Worm (Caenorhabditis elegans) whole organism, young adult: Measurements from ENCODE around the gene F55F3.4.

Experiments
- F10E7.11 ChIP-seq: sonication (generic microtip); optimal IDR thresholded peaks from 2 replicates; lab custom pipeline; 2017; ENCODE audit warnings: mild to moderate bottlenecking, missing genetic modification characterization, moderate library complexity, missing compliant biosample characterization
- F23B12.7 ChIP-seq: sonication (generic microtip); optimal IDR thresholded peaks from 2 replicates; lab custom pipeline; 2017; ENCODE audit warnings: missing genetic modification characterization, mild to moderate bottlenecking, missing compliant biosample characterization, antibody characterized with exemption, moderate library complexity; ENCODE audit not compliant: insufficient read depth
- F52B5.7 ChIP-seq: sonication (generic microtip); optimal IDR thresholded peaks from 2 replicates; lab custom pipeline; 2016; ENCODE audit warnings: mild to moderate bottlenecking, missing genetic modification characterization, missing compliant biosample characterization
- Y53G8AR.9 ChIP-seq: fragments of 200-800 bp; sonication (Bioruptor generic); conservative IDR thresholded peaks from 2 replicates; pipeline ENCODE4 v1.3.6; 2022; ENCODE audit warnings: missing genetic modification reagents, missing genetic modification characterization, missing compliant biosample characterization
- Y56A3A.18 ChIP-seq: fragments of 200-800 bp; sonication (Bioruptor generic); IDR thresholded peaks from 2 replicates; pipeline ENCODE4 v1.3.6; 2022; ENCODE audit warnings: missing genetic modification reagents, missing genetic modification characterization, missing compliant biosample characterization
- ZK185.1 ChIP-seq: sonication (generic microtip); optimal IDR thresholded peaks from 2 replicates; lab custom pipeline; 2016; ENCODE audit warnings: mild to moderate bottlenecking, missing genetic modification characterization, missing compliant biosample characterization; ENCODE audit not compliant: poor library complexity, severe bottlenecking
- akir-1 ChIP-seq: fragments of 200-800 bp; sonication (Bioruptor generic); optimal IDR thresholded peaks from 2 replicates; lab custom pipeline; 2018; ENCODE audit warnings: mild to moderate bottlenecking, missing genetic modification characterization, moderate library complexity, missing compliant biosample characterization
- ama-1 ChIP-seq, 3 experiments: fragments of 150-350 bp in 1 of 3; sonication (generic microtip) in 2 of 3; optimal IDR thresholded peaks; 2 replicates each; lab custom pipeline; 2014 to 2018; ENCODE audit warnings: missing biosample characterization in 2 of 3, missing genetic modification characterization in 2 of 3, missing genetic modification reagents in 2 of 3
- atf-7 ChIP-seq: sonication (generic microtip); optimal IDR thresholded peaks from 2 replicates; lab custom pipeline; 2017; ENCODE audit warnings: mild to moderate bottlenecking, missing genetic modification characterization, missing compliant biosample characterization
- attf-6 ChIP-seq: fragments of 200-800 bp; sonication (Bioruptor generic); IDR thresholded peaks from 2 replicates; pipeline ENCODE4 v1.3.6; 2022; ENCODE audit warnings: missing genetic modification reagents, missing genetic modification characterization, missing compliant biosample characterization
- bed-2 ChIP-seq: fragments of 200-800 bp; sonication (Bioruptor generic); IDR thresholded peaks from 2 replicates; pipeline ENCODE4 v1.3.6; 2022; ENCODE audit warnings: missing genetic modification reagents, missing genetic modification characterization, missing compliant biosample characterization
- ccch-3 ChIP-seq: fragments of 200-800 bp; sonication (Bioruptor generic); optimal IDR thresholded peaks from 2 replicates; lab custom pipeline; 2018; ENCODE audit warnings: mild to moderate bottlenecking, missing genetic modification characterization, missing compliant biosample characterization
- ceh-40 ChIP-seq: fragments of 200-800 bp; sonication (Bioruptor generic); IDR thresholded peaks from 2 replicates; pipeline ENCODE4 v1.3.6; 2022; ENCODE audit warnings: missing genetic modification characterization, missing compliant biosample characterization
- ceh-58 ChIP-seq: fragments of 200-800 bp; sonication (Bioruptor generic); IDR thresholded peaks from 2 replicates; pipeline ENCODE4 v1.3.6; 2022; ENCODE audit warnings: missing genetic modification characterization, missing compliant biosample characterization
- ceh-91 ChIP-seq: fragments of 200-800 bp; sonication (Bioruptor generic); IDR thresholded peaks from 2 replicates; pipeline ENCODE4 v1.3.6; 2022; ENCODE audit warnings: missing genetic modification reagents, missing genetic modification characterization, missing compliant biosample characterization
- efl-1 ChIP-seq: fragments of 150-350 bp; optimal IDR thresholded peaks from 2 replicates; lab custom pipeline; 2014; ENCODE audit warnings: missing biosample characterization, missing genetic modification reagents, missing genetic modification characterization
- egl-18 ChIP-seq: fragments of 200-800 bp; sonication (Bioruptor generic); IDR thresholded peaks from 2 replicates; pipeline ENCODE4 v1.3.6; 2022; ENCODE audit warnings: missing genetic modification reagents, missing genetic modification characterization, missing compliant biosample characterization
- egrh-3 ChIP-seq: fragments of 200-800 bp; sonication (Bioruptor generic); IDR thresholded peaks from 2 replicates; pipeline ENCODE4 v1.3.6; 2022; ENCODE audit warnings: missing genetic modification reagents, missing genetic modification characterization, missing compliant biosample characterization
- ets-4 ChIP-seq: fragments of 200-800 bp; sonication (Bioruptor generic); optimal IDR thresholded peaks from 2 replicates; lab custom pipeline; 2018; ENCODE audit warnings: mild to moderate bottlenecking, missing genetic modification characterization, missing compliant biosample characterization
- hlh-12 ChIP-seq: sonication (generic microtip); optimal IDR thresholded peaks from 2 replicates; lab custom pipeline; 2016; ENCODE audit warnings: missing genetic modification characterization, missing compliant biosample characterization
- hmg-20 ChIP-seq: fragments of 200-800 bp; sonication (Bioruptor generic); IDR thresholded peaks from 2 replicates; pipeline ENCODE4 v1.3.6; 2022; ENCODE audit warnings: missing genetic modification reagents, missing genetic modification characterization, missing compliant biosample characterization
- hsf-1 ChIP-seq: fragments of 200-800 bp; sonication (Bioruptor generic); IDR thresholded peaks from 2 replicates; pipeline ENCODE4 v1.3.6; 2022; ENCODE audit warnings: missing genetic modification reagents, missing genetic modification characterization, missing compliant biosample characterization
- lag-1 ChIP-seq: fragments of 200-800 bp; sonication (Bioruptor generic); IDR thresholded peaks from 2 replicates; pipeline ENCODE4 v1.3.6; 2022; ENCODE audit warnings: missing genetic modification reagents, missing genetic modification characterization, missing compliant biosample characterization
- let-526 ChIP-seq: fragments of 200-800 bp; sonication (Bioruptor generic); IDR thresholded peaks from 2 replicates; pipeline ENCODE4 v1.3.6; 2022; ENCODE audit warnings: missing genetic modification reagents, missing genetic modification characterization, missing compliant biosample characterization
- lin-26 ChIP-seq: fragments of 200-800 bp; sonication (Bioruptor generic); IDR thresholded peaks from 2 replicates; pipeline ENCODE4 v1.3.6; 2022; ENCODE audit warnings: missing genetic modification reagents, missing genetic modification characterization, missing compliant biosample characterization
- lin-35 ChIP-seq, 3 experiments: fragments of 150-350 bp in 2 of 3; sonication (generic microtip) in 1 of 3; optimal IDR thresholded peaks; 2 replicates each; lab custom pipeline; 2014 to 2018; ENCODE audit warnings: missing biosample characterization in 3 of 3, missing genetic modification characterization in 3 of 3, missing genetic modification reagents in 3 of 3
- lin-40 ChIP-seq: sonication (generic microtip); optimal IDR thresholded peaks from 2 replicates; lab custom pipeline; 2016; ENCODE audit warnings: missing genetic modification characterization, mild to moderate bottlenecking, missing compliant biosample characterization, missing genotype, missing genetic modification reagents
- lsy-27 ChIP-seq: sonication (generic microtip); optimal IDR thresholded peaks from 2 replicates; lab custom pipeline; 2017; ENCODE audit warnings: missing genetic modification characterization, mild to moderate bottlenecking, missing compliant biosample characterization, antibody characterized with exemption, missing genotype, borderline replicate concordance; ENCODE audit not compliant: insufficient read depth
- madf-10 ChIP-seq: sonication (generic microtip); optimal IDR thresholded peaks from 2 replicates; lab custom pipeline; 2016; ENCODE audit warnings: mild to moderate bottlenecking, missing genetic modification characterization, missing compliant biosample characterization
- madf-8 ChIP-seq: fragments of 200-800 bp; sonication (Bioruptor generic); conservative IDR thresholded peaks from 2 replicates; pipeline ENCODE4 v1.3.6; 2022; ENCODE audit warnings: missing genetic modification reagents, missing genetic modification characterization, missing compliant biosample characterization
- mes-4 ChIP-seq: sonication (generic microtip); optimal IDR thresholded peaks from 2 replicates; lab custom pipeline; 2016; ENCODE audit warnings: missing genotype, missing genetic modification characterization, missing compliant biosample characterization
- nfya-2 ChIP-seq: fragments of 200-800 bp; sonication (Bioruptor generic); IDR thresholded peaks from 2 replicates; pipeline ENCODE4 v1.3.6; 2022; ENCODE audit warnings: missing genetic modification reagents, missing genetic modification characterization, missing compliant biosample characterization
- nhr-120 ChIP-seq: fragments of 200-800 bp; sonication (Bioruptor generic); IDR thresholded peaks from 2 replicates; pipeline ENCODE4 v1.3.6; 2022; ENCODE audit warnings: missing genetic modification characterization, missing compliant biosample characterization
- nhr-80 ChIP-seq: sonication (generic microtip); optimal IDR thresholded peaks from 2 replicates; lab custom pipeline; 2016; ENCODE audit warnings: missing genetic modification characterization, missing compliant biosample characterization
- nhr-90 ChIP-seq: sonication (generic microtip); optimal IDR thresholded peaks from 2 replicates; lab custom pipeline; 2016; ENCODE audit warnings: missing genotype, mild to moderate bottlenecking, missing genetic modification characterization, missing compliant biosample characterization
- pbrm-1 ChIP-seq: fragments of 200-800 bp; sonication (Bioruptor generic); IDR thresholded peaks from 2 replicates; pipeline ENCODE4 v1.3.6; 2022; ENCODE audit warnings: missing genetic modification reagents, missing genetic modification characterization, missing compliant biosample characterization
- pha-4 ChIP-seq: fragments of 150-350 bp; sonication (generic microtip); optimal IDR thresholded peaks from 2 replicates; lab custom pipeline; 2014; ENCODE audit warnings: missing biosample characterization, missing genetic modification reagents, missing genetic modification characterization
- rcor-1 ChIP-seq: fragments of 200-800 bp; sonication (Bioruptor generic); IDR thresholded peaks from 2 replicates; pipeline ENCODE4 v1.3.6; 2022; ENCODE audit warnings: missing genetic modification reagents, missing genetic modification characterization, missing compliant biosample characterization
- snpc-1.1 ChIP-seq: sonication (generic microtip); optimal IDR thresholded peaks from 2 replicates; lab custom pipeline; 2017; ENCODE audit warnings: missing genetic modification characterization, mild to moderate bottlenecking, missing compliant biosample characterization, antibody characterized with exemption, moderate library complexity, missing genotype, missing genetic modification reagents; ENCODE audit not compliant: insufficient read depth
- ztf-25 ChIP-seq: fragments of 200-800 bp; sonication (Bioruptor generic); IDR thresholded peaks from 2 replicates; pipeline ENCODE4 v1.3.6; 2022; ENCODE audit warnings: missing genetic modification reagents, missing genetic modification characterization, missing compliant biosample characterization
- ztf-28 ChIP-seq: fragments of 200-800 bp; sonication (Bioruptor generic); IDR thresholded peaks from 2 replicates; pipeline ENCODE4 v1.3.6; 2022; ENCODE audit warnings: missing genetic modification reagents, missing genetic modification characterization, missing compliant biosample characterization

F55F3.4 gene

ce11 chrX:13772734-13773133, 12.6 kb upstream of the F55F3.4 start:
- peak; percentile 25 for TF ChIP-seq atf-7 (tag; lab: Kevin White, UChicago)
- TF ChIP-seq lin-40 = peak; percentile 26
- TF ChIP-seq ets-4 (GFP tag; lab: Kevin White, UChicago) = no peak
- TF ChIP-seq ama-1 (optimal IDR thresholded peaks at IDR 0.05; lab: Kevin White, UChicago) = no peak
- no peak for TF ChIP-seq ama-1 (GFP tag; optimal IDR thresholded peaks at IDR 0.05; lab: Kevin White, UChicago)
- no peak for TF ChIP-seq pbrm-1 (GFP tag; lab: Robert Waterston, UW)
- no peak for TF ChIP-seq nhr-120 (GFP tag; lab: Robert Waterston, UW)
- TF ChIP-seq nhr-80 = peak; percentile 87

ce11 chrX:13774144-13774543, 11.2 kb upstream of the F55F3.4 start:
- TF ChIP-seq nhr-80 = peak; percentile 73
- TF ChIP-seq pha-4 (tag; lab: Kevin White, UChicago) = peak; percentile 70
- TF ChIP-seq hmg-20 (GFP tag; lab: Robert Waterston, UW) = no peak

- TF ChIP-seq egrh-3 (GFP tag; lab: Robert Waterston, UW) = peak; percentile 95
- no peak for TF ChIP-seq Y56A3A.18 (GFP tag; lab: Robert Waterston, UW)
Observed at ce11 chrX:13775508-13775907, 9.9 kb upstream of the F55F3.4 start.

ce11 chrX:13781445-13782073, 3.8 kb upstream of the F55F3.4 start:
- TF ChIP-seq ceh-91 (GFP tag; lab: Robert Waterston, UW) = no peak
- TF ChIP-seq ceh-58 = no peak
- TF ChIP-seq F52B5.7 (tag; lab: Kevin White, UChicago) = no peak
- peak; percentile 47 for TF ChIP-seq lsy-27 (tag; lab: Kevin White, UChicago)
- TF ChIP-seq lag-1 (GFP tag; lab: Robert Waterston, UW) = no peak
- TF ChIP-seq egl-18 (GFP tag; lab: Robert Waterston, UW) = no peak
- peak; percentile 49 for TF ChIP-seq madf-10 (tag; lab: Kevin White, UChicago)
- no peak for TF ChIP-seq let-526 (GFP tag; lab: Robert Waterston, UW)
- TF ChIP-seq ama-1 (optimal IDR thresholded peaks at IDR 0.05; lab: Kevin White, UChicago) = no peak
- TF ChIP-seq ama-1 (GFP tag; optimal IDR thresholded peaks at IDR 0.05; lab: Kevin White, UChicago) = peak in 1 of 2 experiments; percentile 50
- no peak for TF ChIP-seq hsf-1 (GFP tag; lab: Robert Waterston, UW)
- TF ChIP-seq nhr-80 = no peak
- TF ChIP-seq ztf-25 (GFP tag; lab: Robert Waterston, UW) = peak; percentile 69; the same call in 1 of the 2 replicates
- no peak for TF ChIP-seq ceh-40
- peak; percentile 55 for TF ChIP-seq nhr-90 (tag; lab: Kevin White, UChicago)
- TF ChIP-seq ztf-28 (GFP tag; lab: Robert Waterston, UW) = 0 out of 2 replicates have a peak, but pooled peaks have one; percentile 57
- TF ChIP-seq madf-8 (GFP tag; lab: Robert Waterston, UW) = no peak
- TF ChIP-seq efl-1 = no peak
- TF ChIP-seq attf-6 (GFP tag; lab: Robert Waterston, UW) = no peak
- no peak for TF ChIP-seq bed-2 (GFP tag; lab: Robert Waterston, UW)
- no peak for TF ChIP-seq F23B12.7 (tag; lab: Kevin White, UChicago)
- peak; percentile 18 for TF ChIP-seq atf-7 (tag; lab: Kevin White, UChicago)
- no peak for TF ChIP-seq nfya-2 (GFP tag; lab: Robert Waterston, UW)
- TF ChIP-seq mes-4 (tag; lab: Kevin White, UChicago) = peak; percentile 44
- TF ChIP-seq snpc-1.1 (tag; lab: Kevin White, UChicago) = peak; percentile 23
- TF ChIP-seq akir-1 (GFP tag; lab: Kevin White, UChicago) = no peak
- TF ChIP-seq lin-26 = peak; percentile 91
- no peak for TF ChIP-seq Y53G8AR.9 (GFP tag; lab: Robert Waterston, UW)
- peak; percentile 54 for TF ChIP-seq ZK185.1 (tag; lab: Kevin White, UChicago)
- TF ChIP-seq pha-4 (tag; lab: Kevin White, UChicago) = no peak
- TF ChIP-seq hlh-12 (tag; lab: Kevin White, UChicago) = peak; percentile 42
- peak in 1 of 3 experiments; percentile 31 for TF ChIP-seq lin-35 (GFP tag; optimal IDR thresholded peaks at IDR 0.05; lab: Kevin White, UChicago)
- peak; percentile 48; the same call in 1 of the 2 replicates for TF ChIP-seq rcor-1 (GFP tag; lab: Robert Waterston, UW)
- TF ChIP-seq F10E7.11 (tag; lab: Kevin White, UChicago) = peak; percentile 4
- no peak for TF ChIP-seq ccch-3 (GFP tag; lab: Kevin White, UChicago)
